Worm (Caenorhabditis elegans) whole organism, young adult: Measurements from ENCODE around the gene R10D12.7.

ENCODE experiments used
- C17E4.6 ChIP-seq: fragments of 200-800 bp; sonication (Bioruptor generic); IDR thresholded peaks from 2 replicates; pipeline ENCODE4 v1.3.6; 2022; ENCODE audit warnings: missing genetic modification reagents, missing genetic modification characterization, missing compliant biosample characterization
- F10E7.11 ChIP-seq: sonication (generic microtip); optimal IDR thresholded peaks from 2 replicates; lab custom pipeline; 2017; ENCODE audit warnings: mild to moderate bottlenecking, missing genetic modification characterization, moderate library complexity, missing compliant biosample characterization
- F37B4.10 ChIP-seq: fragments of 200-800 bp; sonication (Bioruptor generic); IDR thresholded peaks from 2 replicates; pipeline ENCODE4 v1.3.6; 2022; ENCODE audit warnings: missing genetic modification characterization, missing compliant biosample characterization
- Y56A3A.18 ChIP-seq: fragments of 200-800 bp; sonication (Bioruptor generic); IDR thresholded peaks from 2 replicates; pipeline ENCODE4 v1.3.6; 2022; ENCODE audit warnings: missing genetic modification reagents, missing genetic modification characterization, missing compliant biosample characterization
- ZK185.1 ChIP-seq: sonication (generic microtip); optimal IDR thresholded peaks from 2 replicates; lab custom pipeline; 2016; ENCODE audit warnings: mild to moderate bottlenecking, missing genetic modification characterization, missing compliant biosample characterization; ENCODE audit not compliant: poor library complexity, severe bottlenecking
- akir-1 ChIP-seq: fragments of 200-800 bp; sonication (Bioruptor generic); optimal IDR thresholded peaks from 2 replicates; lab custom pipeline; 2018; ENCODE audit warnings: mild to moderate bottlenecking, missing genetic modification characterization, moderate library complexity, missing compliant biosample characterization
- ama-1 ChIP-seq, 3 experiments: fragments of 150-350 bp in 1 of 3; sonication (generic microtip) in 2 of 3; optimal IDR thresholded peaks; 2 replicates each; lab custom pipeline; 2014 to 2018; ENCODE audit warnings: missing biosample characterization in 2 of 3, missing genetic modification characterization in 2 of 3, missing genetic modification reagents in 2 of 3
- aptf-3 ChIP-seq: fragments of 200-800 bp; sonication (Bioruptor generic); IDR thresholded peaks from 2 replicates; pipeline ENCODE4 v1.3.6; 2022; ENCODE audit warnings: missing genetic modification characterization, missing compliant biosample characterization
- athp-1 ChIP-seq: sonication (generic microtip); optimal IDR thresholded peaks from 2 replicates; lab custom pipeline; 2017; ENCODE audit warnings: mild to moderate bottlenecking, missing genetic modification characterization, missing compliant biosample characterization
- attf-3 ChIP-seq: fragments of 200-800 bp; sonication (Bioruptor generic); conservative IDR thresholded peaks from 2 replicates; pipeline ENCODE4 v1.3.6; 2022; ENCODE audit warnings: missing genetic modification reagents, missing genetic modification characterization, missing compliant biosample characterization
- bed-1 ChIP-seq: fragments of 200-800 bp; sonication (Bioruptor generic); IDR thresholded peaks from 2 replicates; pipeline ENCODE4 v1.3.6; 2022; ENCODE audit warnings: missing genetic modification reagents, missing genetic modification characterization, missing compliant biosample characterization
- bed-2 ChIP-seq: fragments of 200-800 bp; sonication (Bioruptor generic); IDR thresholded peaks from 2 replicates; pipeline ENCODE4 v1.3.6; 2022; ENCODE audit warnings: missing genetic modification reagents, missing genetic modification characterization, missing compliant biosample characterization
- ceh-79 ChIP-seq: sonication (generic microtip); optimal IDR thresholded peaks from 2 replicates; lab custom pipeline; 2017; ENCODE audit warnings: mild to moderate bottlenecking, missing genetic modification characterization, missing compliant biosample characterization
- efl-1 ChIP-seq: fragments of 150-350 bp; optimal IDR thresholded peaks from 2 replicates; lab custom pipeline; 2014; ENCODE audit warnings: missing biosample characterization, missing genetic modification reagents, missing genetic modification characterization
- ekl-4 ChIP-seq: fragments of 200-800 bp; sonication (Bioruptor generic); IDR thresholded peaks from 2 replicates; pipeline ENCODE4 v1.3.6; 2022; ENCODE audit warnings: missing genetic modification reagents, missing genetic modification characterization, missing compliant biosample characterization
- ets-4 ChIP-seq: fragments of 200-800 bp; sonication (Bioruptor generic); optimal IDR thresholded peaks from 2 replicates; lab custom pipeline; 2018; ENCODE audit warnings: mild to moderate bottlenecking, missing genetic modification characterization, missing compliant biosample characterization
- him-1 ChIP-seq: sonication (generic microtip); optimal IDR thresholded peaks from 2 replicates; lab custom pipeline; 2016; ENCODE audit warnings: missing genotype, missing genetic modification reagents, missing genetic modification characterization, missing compliant biosample characterization
- hmg-20 ChIP-seq: fragments of 200-800 bp; sonication (Bioruptor generic); IDR thresholded peaks from 2 replicates; pipeline ENCODE4 v1.3.6; 2022; ENCODE audit warnings: missing genetic modification reagents, missing genetic modification characterization, missing compliant biosample characterization
- lag-1 ChIP-seq: fragments of 200-800 bp; sonication (Bioruptor generic); IDR thresholded peaks from 2 replicates; pipeline ENCODE4 v1.3.6; 2022; ENCODE audit warnings: missing genetic modification reagents, missing genetic modification characterization, missing compliant biosample characterization
- lin-54 ChIP-seq: fragments of 200-800 bp; sonication (Bioruptor generic); optimal IDR thresholded peaks from 2 replicates; lab custom pipeline; 2018; ENCODE audit warnings: mild to moderate bottlenecking, missing genetic modification characterization, missing compliant biosample characterization
- lsl-1 ChIP-seq: fragments of 200-800 bp; sonication (Bioruptor generic); optimal IDR thresholded peaks from 2 replicates; lab custom pipeline; 2018; ENCODE audit warnings: mild to moderate bottlenecking, missing genetic modification characterization, moderate library complexity, missing compliant biosample characterization
- mes-4 ChIP-seq: sonication (generic microtip); optimal IDR thresholded peaks from 2 replicates; lab custom pipeline; 2016; ENCODE audit warnings: missing genotype, missing genetic modification characterization, missing compliant biosample characterization
- nfya-2 ChIP-seq: fragments of 200-800 bp; sonication (Bioruptor generic); IDR thresholded peaks from 2 replicates; pipeline ENCODE4 v1.3.6; 2022; ENCODE audit warnings: missing genetic modification reagents, missing genetic modification characterization, missing compliant biosample characterization
- nhr-120 ChIP-seq: fragments of 200-800 bp; sonication (Bioruptor generic); IDR thresholded peaks from 2 replicates; pipeline ENCODE4 v1.3.6; 2022; ENCODE audit warnings: missing genetic modification characterization, missing compliant biosample characterization
- nhr-27 ChIP-seq: fragments of 200-800 bp; sonication (Bioruptor generic); optimal IDR thresholded peaks from 2 replicates; lab custom pipeline; 2018; ENCODE audit warnings: mild to moderate bottlenecking, missing genetic modification characterization, moderate library complexity, missing compliant biosample characterization
- pbrm-1 ChIP-seq: fragments of 200-800 bp; sonication (Bioruptor generic); IDR thresholded peaks from 2 replicates; pipeline ENCODE4 v1.3.6; 2022; ENCODE audit warnings: missing genetic modification reagents, missing genetic modification characterization, missing compliant biosample characterization
- pha-4 ChIP-seq: fragments of 150-350 bp; sonication (generic microtip); optimal IDR thresholded peaks from 2 replicates; lab custom pipeline; 2014; ENCODE audit warnings: missing biosample characterization, missing genetic modification reagents, missing genetic modification characterization
- snpc-1.1 ChIP-seq: sonication (generic microtip); optimal IDR thresholded peaks from 2 replicates; lab custom pipeline; 2017; ENCODE audit warnings: missing genetic modification characterization, mild to moderate bottlenecking, missing compliant biosample characterization, antibody characterized with exemption, moderate library complexity, missing genotype, missing genetic modification reagents; ENCODE audit not compliant: insufficient read depth
- snpc-1.3 ChIP-seq: sonication (generic microtip); optimal IDR thresholded peaks from 2 replicates; lab custom pipeline; 2017; ENCODE audit warnings: missing genetic modification characterization, mild to moderate bottlenecking, missing compliant biosample characterization, antibody characterized with exemption, moderate library complexity, missing genotype, missing genetic modification reagents; ENCODE audit not compliant: insufficient read depth
- somi-1 ChIP-seq: fragments of 200-800 bp; sonication (Bioruptor generic); optimal IDR thresholded peaks from 2 replicates; lab custom pipeline; 2018; ENCODE audit warnings: mild to moderate bottlenecking, missing genetic modification characterization, missing compliant biosample characterization
- tbx-9 ChIP-seq: sonication (generic microtip); optimal IDR thresholded peaks from 2 replicates; lab custom pipeline; 2016; ENCODE audit warnings: borderline replicate concordance, missing genetic modification characterization, inconsistent platforms, missing compliant biosample characterization
- unc-130 ChIP-seq: sonication (generic microtip); optimal IDR thresholded peaks from 2 replicates; lab custom pipeline; 2016; ENCODE audit warnings: missing genetic modification reagents, missing genetic modification characterization, missing compliant biosample characterization
- zfh-2 ChIP-seq: fragments of 200-800 bp; sonication (Bioruptor generic); conservative IDR thresholded peaks from 2 replicates; pipeline ENCODE4 v1.3.6; 2022; ENCODE audit warnings: missing genetic modification reagents, missing genetic modification characterization, missing compliant biosample characterization
- ztf-18 ChIP-seq: sonication (generic microtip); optimal IDR thresholded peaks from 2 replicates; lab custom pipeline; 2016; ENCODE audit warnings: missing genotype, mild to moderate bottlenecking, missing genetic modification characterization, missing compliant biosample characterization
- ztf-3 ChIP-seq: fragments of 200-800 bp; sonication (Bioruptor generic); optimal IDR thresholded peaks from 2 replicates; lab custom pipeline; 2018; ENCODE audit warnings: mild to moderate bottlenecking, missing genetic modification characterization, missing compliant biosample characterization
- ztf-6 ChIP-seq: fragments of 200-800 bp; sonication (Bioruptor generic); IDR thresholded peaks from 2 replicates; pipeline ENCODE4 v1.3.6; 2022; ENCODE audit warnings: missing genetic modification reagents, missing genetic modification characterization, missing compliant biosample characterization

The R10D12.7 gene

ce11 chrV:13949752-13950151 is at the start of gene R10D12.7:
Gene R10D12.7 (plus strand): TSS chrV:13950052.
- TF ChIP-seq ZK185.1 (tag; lab: Kevin White, UChicago) (no peak), bed-1 (no peak), hmg-20 (GFP tag; lab: Robert Waterston, UW) (no peak), lin-54 (GFP tag; lab: Kevin White, UChicago) (no peak), snpc-1.3 (no peak), nfya-2 (no peak), ztf-18 (tag; lab: Kevin White, UChicago) (no peak), nhr-27 (tag; lab: Kevin White, UChicago) (no peak), ets-4 (GFP tag; lab: Kevin White, UChicago) (no peak), unc-130 (GFP tag; lab: Kevin White, UChicago) (no peak), ztf-3 (GFP tag; lab: Kevin White, UChicago) (no peak), him-1 (no peak), pha-4 (tag; lab: Kevin White, UChicago) (no peak), athp-1 (tag; lab: Kevin White, UChicago) (no peak), lsl-1 (GFP tag; lab: Kevin White, UChicago) (no peak), snpc-1.1 (tag; lab: Kevin White, UChicago) (no peak)

DNA sequence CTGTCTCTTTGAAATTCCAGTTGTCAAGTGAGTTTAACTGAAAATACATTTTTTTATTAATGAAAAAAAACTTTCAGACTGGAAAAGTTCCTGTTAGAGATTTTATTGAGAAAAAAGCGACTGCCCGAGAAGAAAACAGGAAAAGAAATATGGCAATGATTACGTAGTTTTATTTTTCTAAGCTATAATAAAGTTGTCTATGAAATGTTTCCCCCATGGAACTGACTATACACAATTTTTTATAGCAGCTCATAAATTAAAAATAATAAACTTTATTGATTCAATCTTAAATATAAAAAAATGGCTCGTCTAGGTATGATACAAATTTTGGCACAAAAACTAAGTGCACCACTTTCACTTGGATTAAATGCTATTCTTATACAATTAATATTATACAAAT is 47.4 kb upstream of the R10D12.7 start, which contains the start of gene C06B3.1:
Gene C06B3.1, plus strand, starts transcription at position 301 of the 400 bp plus-strand sequence.
- TF ChIP-seq zfh-2 (GFP tag; lab: Robert Waterston, UW) (no peak), somi-1 (GFP tag; lab: Kevin White, UChicago) (no peak), ama-1 (optimal IDR thresholded peaks at IDR 0.05; lab: Kevin White, UChicago) (no peak), ama-1 (GFP tag; optimal IDR thresholded peaks at IDR 0.05; lab: Kevin White, UChicago) (no peak), pbrm-1 (GFP tag; lab: Robert Waterston, UW) (no peak), F10E7.11 (tag; lab: Kevin White, UChicago) (no peak), C17E4.6 (GFP tag; lab: Robert Waterston, UW) (no peak), attf-3 (GFP tag; lab: Robert Waterston, UW) (no peak)

- TF ChIP-seq mes-4 (tag; lab: Kevin White, UChicago) (no peak), tbx-9 (tag; lab: Kevin White, UChicago) (no peak), bed-2 (GFP tag; lab: Robert Waterston, UW) (no peak), aptf-3 (GFP tag; lab: Robert Waterston, UW) (no peak), nhr-120 (GFP tag; lab: Robert Waterston, UW) (no peak), C17E4.6 (GFP tag; lab: Robert Waterston, UW) (no peak), lag-1 (GFP tag; lab: Robert Waterston, UW) (no peak), bed-1 (no peak), F37B4.10 (GFP tag; lab: Robert Waterston, UW) (no peak), ztf-6 (GFP tag; lab: Robert Waterston, UW) (no peak), attf-3 (GFP tag; lab: Robert Waterston, UW) (no peak), efl-1 (GFP tag; lab: Kevin White, UChicago) (no peak), ekl-4 (no peak), akir-1 (GFP tag; lab: Kevin White, UChicago) (no peak), Y56A3A.18 (GFP tag; lab: Robert Waterston, UW) (no peak), ceh-79 (tag; lab: Kevin White, UChicago) (no peak)
These were observed 45.4 kb upstream of the R10D12.7 start, which contains the start of gene stdh-3 for ce11 chrV:13904446-13904845. Gene stdh-3 (plus strand): TSS chrV:13904611.
